Fruit fly (Drosophila melanogaster): Measurements from ENCODE around the gene CG4098.
A peak's percentile ranks its signal among the peaks of the same experiment; 100 is the strongest.

The CG4098 gene

DNA sequence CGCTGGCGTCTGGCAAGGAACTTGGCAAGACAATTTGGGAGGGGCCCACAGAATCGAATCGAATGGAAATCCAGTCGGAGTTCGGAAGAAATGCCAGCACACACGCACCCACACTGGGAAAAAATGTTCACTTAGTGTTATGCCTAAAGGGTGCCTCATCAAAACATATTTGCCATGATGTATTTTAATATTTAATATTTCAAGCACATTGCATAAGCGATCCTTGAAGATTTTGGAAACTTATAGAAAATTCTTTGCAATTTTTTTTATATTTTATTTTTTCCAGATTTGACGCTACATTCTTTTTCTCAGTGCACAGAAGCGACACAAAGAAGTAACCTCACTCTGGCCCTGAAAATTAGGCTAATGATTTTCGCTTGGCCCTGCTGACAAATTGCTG lies 43.1 kb downstream of the CG4098 start (continued):
- TF ChIP-seq vnd (GFP tag; IDR thresholded peaks at IDR 0.05; ENCODE audit: partially characterized antibody) = no peak
- no peak for TF ChIP-seq YL-1 (GFP tag; optimal IDR thresholded peaks at IDR 0.05)
- TF ChIP-seq odd (GFP tag; optimal IDR thresholded peaks at IDR 0.05) = no peak
- TF ChIP-seq CoRest (tag; optimal IDR thresholded peaks at IDR 0.05) = peak; percentile 17
- peak; percentile 19 for TF ChIP-seq Blimp-1 (GFP tag; optimal IDR thresholded peaks at IDR 0.05)
- TF ChIP-seq hkb (optimal IDR thresholded peaks at IDR 0.05) = no peak
- peak; percentile 49; the same call in 1 of the 2 replicates for TF ChIP-seq hkb (GFP tag; IDR thresholded peaks at IDR 0.05)
- peak; percentile 13 for TF ChIP-seq nmo (GFP tag; optimal IDR thresholded peaks at IDR 0.05)
- TF ChIP-seq Mrtf (GFP tag; IDR thresholded peaks at IDR 0.05) = no peak
- peak; percentile 14 for TF ChIP-seq CG4820 (GFP tag; optimal IDR thresholded peaks at IDR 0.05)
- TF ChIP-seq stwl (tag; optimal IDR thresholded peaks at IDR 0.05) = no peak
- no peak for TF ChIP-seq CG17912 (GFP tag; optimal IDR thresholded peaks at IDR 0.05)
- no peak for TF ChIP-seq CG10267 (tag; optimal IDR thresholded peaks at IDR 0.05)
- no peak for TF ChIP-seq zfh2 (GFP tag; optimal IDR thresholded peaks at IDR 0.05)
- no peak for TF ChIP-seq az2 (GFP tag; optimal IDR thresholded peaks at IDR 0.05)
- TF ChIP-seq pan (optimal IDR thresholded peaks at IDR 0.05) = no peak
- peak in 1 of 2 experiments; percentile 25 for TF ChIP-seq pan (GFP tag; optimal IDR thresholded peaks at IDR 0.05 in 1 of 2, IDR thresholded peaks at IDR 0.05 in 1 of 2)
- peak; percentile 27; the same call in 1 of the 3 replicates for TF ChIP-seq tgo (GFP tag; IDR thresholded peaks at IDR 0.05)
- TF ChIP-seq klu (GFP tag; IDR thresholded peaks at IDR 0.05) = no peak
- no peak for TF ChIP-seq MESR4 (GFP tag; optimal IDR thresholded peaks at IDR 0.05)
- no peak for TF ChIP-seq disco-r (GFP tag; optimal IDR thresholded peaks at IDR 0.05)
- TF ChIP-seq CG32772 (GFP tag; IDR thresholded peaks at IDR 0.05) = no peak
- no peak for TF ChIP-seq CG8944 (GFP tag; optimal IDR thresholded peaks at IDR 0.05)
- no peak for TF ChIP-seq Chrac-16 (GFP tag; optimal IDR thresholded peaks at IDR 0.05)
- no peak for TF ChIP-seq CG18262 (tag; optimal IDR thresholded peaks at IDR 0.05)
- TF ChIP-seq row (GFP tag; IDR thresholded peaks at IDR 0.05) = peak; percentile 49
- 0 out of 2 replicates have a peak, but pooled peaks have one; percentile 15 for TF ChIP-seq Ada2b (GFP tag; IDR thresholded peaks at IDR 0.05)
- peak; percentile 7 for TF ChIP-seq dmrt99B (tag; optimal IDR thresholded peaks at IDR 0.05)
- TF ChIP-seq CG6683 (GFP tag; optimal IDR thresholded peaks at IDR 0.05) = no peak
- TF ChIP-seq mirr (GFP tag; optimal IDR thresholded peaks at IDR 0.05) = no peak
- no peak for TF ChIP-seq Stat92E (GFP tag; optimal IDR thresholded peaks at IDR 0.05)
- no peak for TF ChIP-seq Fer1 (GFP tag; optimal IDR thresholded peaks at IDR 0.05)
- TF ChIP-seq CG31224 (GFP tag; IDR thresholded peaks at IDR 0.05) = no peak
- no peak for TF ChIP-seq Gug (GFP tag; IDR thresholded peaks at IDR 0.05)
- TF ChIP-seq Ets97D (GFP tag; optimal IDR thresholded peaks at IDR 0.05) = no peak
- TF ChIP-seq ap (GFP tag; IDR thresholded peaks at IDR 0.05) = no peak
- no peak for TF ChIP-seq CG5953 (GFP tag; IDR thresholded peaks at IDR 0.05)
- no peak for TF ChIP-seq HLHmδ (GFP tag; optimal IDR thresholded peaks at IDR 0.05)
- no peak for TF ChIP-seq Max (GFP tag; optimal IDR thresholded peaks at IDR 0.05)
- no peak for TF ChIP-seq CG17612 (GFP tag; IDR thresholded peaks at IDR 0.05)
- no peak for TF ChIP-seq CG7745 (tag; optimal IDR thresholded peaks at IDR 0.05)
- TF ChIP-seq bab2 (GFP tag; optimal IDR thresholded peaks at IDR 0.05) = no peak
- no peak for TF ChIP-seq B-H1 (GFP tag; IDR thresholded peaks at IDR 0.05)
- TF ChIP-seq CG6813 (GFP tag; optimal IDR thresholded peaks at IDR 0.05) = no peak
- TF ChIP-seq CG10543 (GFP tag; optimal IDR thresholded peaks at IDR 0.05) = no peak
- TF ChIP-seq Atf6 (GFP tag; IDR thresholded peaks at IDR 0.05) = peak; percentile 25; the same call in 1 of the 2 replicates
- TF ChIP-seq cwo (GFP tag; optimal IDR thresholded peaks at IDR 0.05) = no peak
- no peak for TF ChIP-seq CG7372 (GFP tag; IDR thresholded peaks at IDR 0.05)
